Worm (Caenorhabditis elegans): ENCODE measurements around the gene T13C2.2.

Gene T13C2.2

DNA sequence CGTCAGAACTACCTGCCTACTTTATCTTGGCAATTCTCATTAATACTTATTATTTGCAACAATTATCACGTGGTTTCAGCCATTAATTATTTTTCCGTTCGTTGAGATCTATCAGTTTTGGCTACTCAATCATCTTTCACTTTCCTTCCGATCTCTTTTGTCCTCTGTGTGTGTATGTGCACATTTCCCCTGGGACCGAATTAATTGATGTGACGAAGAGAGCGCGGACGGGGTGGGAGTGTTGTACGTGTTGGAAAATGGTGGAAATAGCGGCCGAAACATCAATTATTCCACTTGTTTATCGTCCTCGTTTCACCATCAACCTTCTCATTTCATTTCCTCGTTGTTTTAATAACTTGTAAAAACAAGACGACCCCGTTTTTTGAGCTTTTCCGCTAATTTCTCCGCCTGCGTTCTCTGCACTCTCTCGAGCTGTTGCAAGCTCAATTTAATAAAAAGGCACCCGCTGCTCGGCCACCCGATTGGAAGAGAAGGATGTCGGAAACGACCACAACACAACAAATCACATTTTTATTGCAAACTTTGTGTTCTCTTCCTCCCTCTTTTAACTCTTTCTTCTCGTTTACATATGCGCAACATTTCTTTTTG is 46.4 kb downstream of the T13C2.2 start:
- no peak for TF ChIP-seq mab-5 (tag; optimal IDR thresholded peaks at IDR 0.05)
- TF ChIP-seq unc-120 (tag; optimal IDR thresholded peaks at IDR 0.05; ENCODE audit: poor library complexity, severe bottlenecking) = peak; percentile 44
- TF ChIP-seq sptf-1 (tag; optimal IDR thresholded peaks at IDR 0.05) = no peak
- no peak for TF ChIP-seq M03D4.4 (tag; optimal IDR thresholded peaks at IDR 0.05)
- TF ChIP-seq lin-32 (GFP tag; optimal IDR thresholded peaks at IDR 0.05) = no peak
- no peak for TF ChIP-seq sem-2 (GFP tag; optimal IDR thresholded peaks at IDR 0.05)
- peak; percentile 80 for TF ChIP-seq unc-62 (GFP tag; optimal IDR thresholded peaks at IDR 0.05)
- TF ChIP-seq zip-8 (tag; optimal IDR thresholded peaks at IDR 0.05) = no peak
- TF ChIP-seq pha-4 (tag; optimal IDR thresholded peaks at IDR 0.05) = no peak
- no peak for TF ChIP-seq ztf-11 (tag; optimal IDR thresholded peaks at IDR 0.05)
- TF ChIP-seq ces-1 (GFP tag; optimal IDR thresholded peaks at IDR 0.05) = peak; percentile 91
- TF ChIP-seq cnd-1 (tag; optimal IDR thresholded peaks at IDR 0.05) = no peak
- no peak for TF ChIP-seq bed-3 (GFP tag; optimal IDR thresholded peaks at IDR 0.05)
- no peak for TF ChIP-seq lin-13 (tag; optimal IDR thresholded peaks at IDR 0.05)
- peak; percentile 82 for TF ChIP-seq ceh-43 (GFP tag; optimal IDR thresholded peaks at IDR 0.05)
- TF ChIP-seq mep-1 (tag; optimal IDR thresholded peaks at IDR 0.05) = no peak
- TF ChIP-seq unc-39 (tag; optimal IDR thresholded peaks at IDR 0.05) = no peak
- no peak for TF ChIP-seq ceh-39 (tag; optimal IDR thresholded peaks at IDR 0.05)
- no peak for TF ChIP-seq nhr-12 (tag; optimal IDR thresholded peaks at IDR 0.05)
- TF ChIP-seq drap-1 (GFP tag; optimal IDR thresholded peaks at IDR 0.05) = no peak
- no peak for TF ChIP-seq hlh-1 (tag; optimal IDR thresholded peaks at IDR 0.05)
- TF ChIP-seq flh-1 (GFP tag; optimal IDR thresholded peaks at IDR 0.05) = no peak
- TF ChIP-seq blmp-1 (tag; optimal IDR thresholded peaks at IDR 0.05) = no peak
- no peak for TF ChIP-seq nhr-76 (tag; optimal IDR thresholded peaks at IDR 0.05)
- TF ChIP-seq snpc-4 (tag; optimal IDR thresholded peaks at IDR 0.05) = no peak
- TF ChIP-seq nhr-237 (tag; optimal IDR thresholded peaks at IDR 0.05) = no peak
- no peak for TF ChIP-seq nhr-28 (tag; optimal IDR thresholded peaks at IDR 0.05)
- no peak for TF ChIP-seq elt-3 (tag; optimal IDR thresholded peaks at IDR 0.05)
- no peak for TF ChIP-seq lsy-2 (tag; optimal IDR thresholded peaks at IDR 0.05)
- TF ChIP-seq ham-2 (GFP tag; optimal IDR thresholded peaks at IDR 0.05) = peak; percentile 48
- peak; percentile 50 for TF ChIP-seq mls-2 (tag; optimal IDR thresholded peaks at IDR 0.05)
- no peak for TF ChIP-seq elt-1 (tag; optimal IDR thresholded peaks at IDR 0.05; ENCODE audit: borderline replicate concordance, insufficient read depth)
- no peak for TF ChIP-seq nhr-2 (tag; optimal IDR thresholded peaks at IDR 0.05)
- TF ChIP-seq tbx-8 (GFP tag; optimal IDR thresholded peaks at IDR 0.05) = no peak
- no peak for TF ChIP-seq ceh-83 (GFP tag; optimal IDR thresholded peaks at IDR 0.05)

DNA sequence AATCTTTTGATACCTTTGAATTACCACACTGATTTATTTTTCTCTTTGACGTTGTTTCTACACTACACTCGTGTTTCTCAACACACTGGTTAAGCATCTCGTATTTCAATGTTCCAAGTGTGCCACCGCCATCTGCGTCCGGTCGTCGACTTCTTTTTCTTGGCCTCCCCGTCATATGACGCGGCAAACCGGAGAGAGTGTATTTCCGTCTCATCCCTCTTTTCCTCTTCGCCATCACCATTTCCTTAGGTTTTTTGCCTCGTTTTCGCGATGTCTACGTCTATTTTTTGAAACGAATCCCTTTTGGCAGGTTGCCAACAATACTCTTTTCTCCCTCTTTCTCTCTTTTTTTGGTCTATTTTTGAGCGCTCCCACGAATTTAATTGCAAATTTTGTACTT is 47.0 kb downstream of the T13C2.2 start:
- TF ChIP-seq lin-32 (GFP tag; optimal IDR thresholded peaks at IDR 0.05) = no peak
- TF ChIP-seq lsy-2 (tag; optimal IDR thresholded peaks at IDR 0.05) = no peak
- no peak for TF ChIP-seq mls-2 (tag; optimal IDR thresholded peaks at IDR 0.05)
- no peak for TF ChIP-seq mep-1 (tag; optimal IDR thresholded peaks at IDR 0.05)
- no peak for TF ChIP-seq ces-1 (GFP tag; optimal IDR thresholded peaks at IDR 0.05)
- TF ChIP-seq nhr-76 (tag; optimal IDR thresholded peaks at IDR 0.05) = no peak
- no peak for TF ChIP-seq ceh-43 (GFP tag; optimal IDR thresholded peaks at IDR 0.05)
- no peak for TF ChIP-seq drap-1 (GFP tag; optimal IDR thresholded peaks at IDR 0.05)
- TF ChIP-seq snpc-4 (tag; optimal IDR thresholded peaks at IDR 0.05) = no peak
- no peak for TF ChIP-seq elt-3 (tag; optimal IDR thresholded peaks at IDR 0.05)
- no peak for TF ChIP-seq M03D4.4 (tag; optimal IDR thresholded peaks at IDR 0.05)
- no peak for TF ChIP-seq mab-5 (tag; optimal IDR thresholded peaks at IDR 0.05)
- TF ChIP-seq sem-2 (GFP tag; optimal IDR thresholded peaks at IDR 0.05) = no peak
- no peak for TF ChIP-seq nhr-237 (tag; optimal IDR thresholded peaks at IDR 0.05)
- no peak for TF ChIP-seq tbx-8 (GFP tag; optimal IDR thresholded peaks at IDR 0.05)
- no peak for TF ChIP-seq sptf-1 (tag; optimal IDR thresholded peaks at IDR 0.05)
- TF ChIP-seq nhr-28 (tag; optimal IDR thresholded peaks at IDR 0.05) = no peak
- TF ChIP-seq lin-13 (tag; optimal IDR thresholded peaks at IDR 0.05) = no peak
- no peak for TF ChIP-seq bed-3 (GFP tag; optimal IDR thresholded peaks at IDR 0.05)
- peak; percentile 1 for TF ChIP-seq pha-4 (tag; optimal IDR thresholded peaks at IDR 0.05)
- peak; percentile 50 for TF ChIP-seq cnd-1 (tag; optimal IDR thresholded peaks at IDR 0.05)
- no peak for TF ChIP-seq ztf-11 (tag; optimal IDR thresholded peaks at IDR 0.05)
- no peak for TF ChIP-seq elt-1 (tag; optimal IDR thresholded peaks at IDR 0.05; ENCODE audit: borderline replicate concordance, insufficient read depth)
- no peak for TF ChIP-seq ceh-83 (GFP tag; optimal IDR thresholded peaks at IDR 0.05)
- TF ChIP-seq hlh-1 (tag; optimal IDR thresholded peaks at IDR 0.05) = peak; percentile 72
- no peak for TF ChIP-seq ceh-39 (tag; optimal IDR thresholded peaks at IDR 0.05)
- TF ChIP-seq ham-2 (GFP tag; optimal IDR thresholded peaks at IDR 0.05) = no peak
- no peak for TF ChIP-seq nhr-12 (tag; optimal IDR thresholded peaks at IDR 0.05)
- TF ChIP-seq zip-8 (tag; optimal IDR thresholded peaks at IDR 0.05) = no peak
- peak; percentile 34 for TF ChIP-seq unc-120 (tag; optimal IDR thresholded peaks at IDR 0.05; ENCODE audit: poor library complexity, severe bottlenecking)
- no peak for TF ChIP-seq unc-39 (tag; optimal IDR thresholded peaks at IDR 0.05)
- TF ChIP-seq unc-62 (GFP tag; optimal IDR thresholded peaks at IDR 0.05) = no peak
- no peak for TF ChIP-seq blmp-1 (tag; optimal IDR thresholded peaks at IDR 0.05)
- TF ChIP-seq nhr-2 (tag; optimal IDR thresholded peaks at IDR 0.05) = peak; percentile 34
- no peak for TF ChIP-seq flh-1 (GFP tag; optimal IDR thresholded peaks at IDR 0.05)

Data from whole organism, mixed stage, embryonic.